Worm (Caenorhabditis elegans) whole organism, L1 larva: ENCODE results near the gene gstk-1.

ENCODE experiments used
- C04F5.9 ChIP-seq: sonication (generic microtip); optimal IDR thresholded peaks from 2 replicates; lab custom pipeline; 2016; ENCODE audit warnings: missing genetic modification characterization, missing compliant biosample characterization
- C34B4.2 ChIP-seq: sonication (generic microtip); optimal IDR thresholded peaks from 2 replicates; lab custom pipeline; 2017; ENCODE audit warnings: mild to moderate bottlenecking, missing genetic modification characterization, missing compliant biosample characterization
- F16B12.6 ChIP-seq: fragments of 150-350 bp; optimal IDR thresholded peaks from 2 replicates; lab custom pipeline; 2014; ENCODE audit warnings: missing biosample characterization, missing genetic modification characterization
- Y116A8C.19 ChIP-seq: sonication (generic microtip); optimal IDR thresholded peaks from 2 replicates; lab custom pipeline; 2016; ENCODE audit warnings: missing compliant biosample characterization, missing genetic modification characterization, borderline replicate concordance
- aha-1 ChIP-seq: fragments of 150-350 bp; optimal IDR thresholded peaks from 2 replicates; lab custom pipeline; 2014; ENCODE audit warnings: missing biosample characterization, missing genetic modification characterization
- alr-1 ChIP-seq: fragments of 200-800 bp; sonication (Bioruptor generic); optimal IDR thresholded peaks from 2 replicates; lab custom pipeline; 2018; ENCODE audit warnings: borderline replicate concordance, mild to moderate bottlenecking, missing genetic modification characterization, missing compliant biosample characterization
- ceh-8 ChIP-seq: fragments of 200-800 bp; sonication (Bioruptor generic); optimal IDR thresholded peaks from 2 replicates; lab custom pipeline; 2018; ENCODE audit warnings: mild to moderate bottlenecking, missing genetic modification characterization, moderate library complexity, missing compliant biosample characterization
- ceh-82 ChIP-seq, 3 experiments: fragments of 150-350 bp in 1 of 3; sonication (generic microtip) in 2 of 3; optimal IDR thresholded peaks; 2 replicates each; lab custom pipeline; 2014 to 2017; ENCODE audit warnings: missing biosample characterization in 3 of 3, missing genetic modification characterization in 3 of 3
- ceh-88 ChIP-seq: fragments of 200-800 bp; sonication (Bioruptor generic); IDR thresholded peaks from 2 replicates; pipeline ENCODE4 v1.3.6; 2022; ENCODE audit warnings: missing genetic modification characterization, missing compliant biosample characterization
- ceh-90 ChIP-seq: sonication (generic microtip); optimal IDR thresholded peaks from 2 replicates; lab custom pipeline; 2016; ENCODE audit warnings: missing genetic modification characterization, missing compliant biosample characterization
- ces-1 ChIP-seq: fragments of 150-350 bp; optimal IDR thresholded peaks from 2 replicates; lab custom pipeline; 2014; ENCODE audit warnings: missing biosample characterization, missing genetic modification reagents, missing genetic modification characterization
- dsc-1 ChIP-seq: sonication (generic microtip); optimal IDR thresholded peaks from 2 replicates; lab custom pipeline; 2016; ENCODE audit warnings: mild to moderate bottlenecking, missing genetic modification characterization, missing compliant biosample characterization
- efl-3 ChIP-seq: fragments of 200-800 bp; sonication (Bioruptor generic); optimal IDR thresholded peaks from 2 replicates; lab custom pipeline; 2018; ENCODE audit warnings: mild to moderate bottlenecking, missing genetic modification characterization, missing compliant biosample characterization
- egl-13 ChIP-seq: sonication (generic microtip); optimal IDR thresholded peaks from 2 replicates; lab custom pipeline; 2016; ENCODE audit warnings: missing genotype, missing genetic modification reagents, missing genetic modification characterization, missing compliant biosample characterization
- egl-27 ChIP-seq, 2 experiments: fragments of 150-350 bp in 1 of 2; sonication (generic microtip); optimal IDR thresholded peaks; 3 replicates each; lab custom pipeline; 2017 to 2018; ENCODE audit warnings: missing biosample characterization in 2 of 2, missing genetic modification characterization in 2 of 2, missing genetic modification reagents in 2 of 2
- elt-2 ChIP-seq: sonication (generic microtip); optimal IDR thresholded peaks from 2 replicates; lab custom pipeline; 2016; ENCODE audit warnings: missing genetic modification characterization, mild to moderate bottlenecking, inconsistent platforms, missing compliant biosample characterization, missing genetic modification reagents
- elt-3 ChIP-seq, 6 experiments: fragments of 150-350 bp in 1 of 6; sonication (generic microtip); optimal IDR thresholded peaks; 2 replicates each; lab custom pipeline; 2017 to 2018; ENCODE audit warnings: missing biosample characterization in 6 of 6, missing genetic modification characterization in 6 of 6, inconsistent platforms in 1 of 6
- ets-5 ChIP-seq: fragments of 200-800 bp; sonication (Bioruptor generic); IDR thresholded peaks from 2 replicates; pipeline ENCODE4 v1.3.6; 2022; ENCODE audit warnings: missing genetic modification characterization, missing compliant biosample characterization
- fkh-10 ChIP-seq: sonication (generic microtip); optimal IDR thresholded peaks from 2 replicates; lab custom pipeline; 2017; ENCODE audit warnings: missing biosample characterization, missing genetic modification reagents, missing genetic modification characterization
- fkh-4 ChIP-seq: sonication (generic microtip); optimal IDR thresholded peaks from 2 replicates; lab custom pipeline; 2016; ENCODE audit warnings: missing compliant biosample characterization, missing genetic modification characterization, borderline replicate concordance
- fkh-8 ChIP-seq: sonication (generic microtip); optimal IDR thresholded peaks from 2 replicates; lab custom pipeline; 2016; ENCODE audit warnings: mild to moderate bottlenecking, missing genetic modification characterization, missing compliant biosample characterization
- fos-1 ChIP-seq: fragments of 150-350 bp; optimal IDR thresholded peaks from 2 replicates; lab custom pipeline; 2014; ENCODE audit warnings: missing biosample characterization, missing genetic modification characterization
- grh-1 ChIP-seq: fragments of 200-800 bp; sonication (Bioruptor generic); IDR thresholded peaks from 2 replicates; pipeline ENCODE4 v1.3.6; 2022; ENCODE audit warnings: missing genetic modification reagents, missing genetic modification characterization, missing compliant biosample characterization
- hlh-4 ChIP-seq: sonication (generic microtip); optimal IDR thresholded peaks from 2 replicates; lab custom pipeline; 2016; ENCODE audit warnings: mild to moderate bottlenecking, missing genetic modification characterization, missing compliant biosample characterization
- irx-1 ChIP-seq: sonication (generic microtip); optimal IDR thresholded peaks from 2 replicates; lab custom pipeline; 2016; ENCODE audit warnings: missing genetic modification characterization, missing compliant biosample characterization
- isw-1 ChIP-seq: fragments of 200-800 bp; sonication (Bioruptor generic); IDR thresholded peaks from 2 replicates; pipeline ENCODE4 v1.3.6; 2022; ENCODE audit warnings: missing genetic modification characterization, missing compliant biosample characterization
- lin-13 ChIP-seq: fragments of 150-350 bp; optimal IDR thresholded peaks from 2 replicates; lab custom pipeline; 2014; ENCODE audit warnings: missing biosample characterization, missing genetic modification reagents, missing genetic modification characterization
- lin-14 ChIP-seq: fragments of 200-800 bp; sonication (Bioruptor generic); optimal IDR thresholded peaks from 2 replicates; lab custom pipeline; 2018; ENCODE audit warnings: mild to moderate bottlenecking, missing genetic modification characterization, moderate library complexity, missing compliant biosample characterization
- lin-35 ChIP-seq, 2 experiments: fragments of 150-350 bp; optimal IDR thresholded peaks; 2 replicates each; lab custom pipeline; 2014; ENCODE audit warnings: missing biosample characterization in 2 of 2, missing genetic modification characterization in 2 of 2, missing genetic modification reagents in 2 of 2
- lir-3 ChIP-seq: sonication (generic microtip); optimal IDR thresholded peaks from 2 replicates; lab custom pipeline; 2016; ENCODE audit warnings: mild to moderate bottlenecking, missing genetic modification characterization, moderate library complexity, missing compliant biosample characterization; ENCODE audit not compliant: poor library complexity
- mdl-1 ChIP-seq, 2 experiments: fragments of 150-350 bp; optimal IDR thresholded peaks; 2 replicates each; lab custom pipeline; 2014 to 2017; ENCODE audit warnings: missing biosample characterization in 2 of 2, missing genetic modification characterization in 2 of 2, inconsistent platforms in 1 of 2
- mef-2 ChIP-seq: fragments of 150-350 bp; optimal IDR thresholded peaks from 2 replicates; lab custom pipeline; 2014; ENCODE audit warnings: missing biosample characterization, missing genetic modification characterization
- mep-1 ChIP-seq: fragments of 150-350 bp; optimal IDR thresholded peaks from 2 replicates; lab custom pipeline; 2014; ENCODE audit warnings: missing biosample characterization, missing genetic modification characterization
- nhr-11 ChIP-seq: fragments of 150-350 bp; optimal IDR thresholded peaks from 2 replicates; lab custom pipeline; 2014; ENCODE audit warnings: missing biosample characterization, missing genetic modification characterization
- nhr-19 ChIP-seq: fragments of 200-800 bp; sonication (Bioruptor generic); conservative IDR thresholded peaks from 2 replicates; pipeline ENCODE4 v1.3.6; 2022; ENCODE audit warnings: missing genetic modification characterization, missing compliant biosample characterization
- nhr-28 ChIP-seq: fragments of 150-350 bp; optimal IDR thresholded peaks from 2 replicates; lab custom pipeline; 2014; ENCODE audit warnings: missing biosample characterization, missing genetic modification characterization
- nhr-77 ChIP-seq: fragments of 150-350 bp; optimal IDR thresholded peaks from 2 replicates; lab custom pipeline; 2014; ENCODE audit warnings: missing biosample characterization, missing genetic modification characterization
- nhr-84 ChIP-seq: sonication (generic microtip); optimal IDR thresholded peaks from 2 replicates; lab custom pipeline; 2017; ENCODE audit warnings: missing biosample characterization, missing genetic modification characterization
- nhr-90 ChIP-seq: sonication (generic microtip); optimal IDR thresholded peaks from 2 replicates; lab custom pipeline; 2016; ENCODE audit warnings: mild to moderate bottlenecking, missing genetic modification characterization, missing compliant biosample characterization; ENCODE audit not compliant: poor library complexity
- pag-3 ChIP-seq: sonication (generic microtip); optimal IDR thresholded peaks from 2 replicates; lab custom pipeline; 2017; ENCODE audit warnings: missing genetic modification characterization, mild to moderate bottlenecking, missing compliant biosample characterization, antibody characterized with exemption, borderline replicate concordance; ENCODE audit not compliant: insufficient read depth
- pax-3 ChIP-seq: fragments of 200-800 bp; sonication (Bioruptor generic); optimal IDR thresholded peaks from 2 replicates; lab custom pipeline; 2018; ENCODE audit warnings: mild to moderate bottlenecking, missing genetic modification characterization, moderate library complexity, missing compliant biosample characterization
- rnt-1 ChIP-seq: sonication (generic microtip); optimal IDR thresholded peaks from 2 replicates; lab custom pipeline; 2016; ENCODE audit warnings: mild to moderate bottlenecking, missing genetic modification characterization, moderate library complexity, missing compliant biosample characterization
- snpc-4 ChIP-seq: fragments of 150-350 bp; optimal IDR thresholded peaks from 2 replicates; lab custom pipeline; 2014; ENCODE audit warnings: missing biosample characterization, missing genetic modification characterization
- snu-23 ChIP-seq: sonication (generic microtip); optimal IDR thresholded peaks from 2 replicates; lab custom pipeline; 2016; ENCODE audit warnings: missing genetic modification characterization, missing compliant biosample characterization
- sup-37 ChIP-seq: fragments of 200-800 bp; sonication (Bioruptor generic); optimal IDR thresholded peaks from 2 replicates; lab custom pipeline; 2018; ENCODE audit warnings: mild to moderate bottlenecking, missing genetic modification characterization, missing compliant biosample characterization
- tbx-2 ChIP-seq: sonication (generic microtip); optimal IDR thresholded peaks from 2 replicates; lab custom pipeline; 2016; ENCODE audit warnings: missing genetic modification characterization, missing compliant biosample characterization
- unc-130 ChIP-seq: fragments of 150-350 bp; optimal IDR thresholded peaks from 2 replicates; lab custom pipeline; 2017; ENCODE audit warnings: missing biosample characterization, missing genetic modification characterization, inconsistent platforms
- unc-30 ChIP-seq: sonication (generic microtip); optimal IDR thresholded peaks from 2 replicates; lab custom pipeline; 2017; ENCODE audit warnings: missing biosample characterization, missing genetic modification characterization
- unc-62 ChIP-seq: fragments of 150-350 bp; optimal IDR thresholded peaks from 2 replicates; lab custom pipeline; 2014; ENCODE audit warnings: missing biosample characterization, missing genetic modification reagents, missing genetic modification characterization
- vab-15 ChIP-seq: sonication (generic microtip); optimal IDR thresholded peaks from 2 replicates; lab custom pipeline; 2017; ENCODE audit warnings: missing genotype, mild to moderate bottlenecking, missing genetic modification characterization, missing compliant biosample characterization
- zag-1 ChIP-seq: fragments of 150-350 bp; optimal IDR thresholded peaks from 2 replicates; lab custom pipeline; 2014; ENCODE audit warnings: missing biosample characterization, missing genetic modification characterization
- zip-4 ChIP-seq: fragments of 200-800 bp; sonication (Bioruptor generic); optimal IDR thresholded peaks from 2 replicates; lab custom pipeline; 2018; ENCODE audit warnings: mild to moderate bottlenecking, missing genetic modification characterization, moderate library complexity, missing compliant biosample characterization
- ztf-11 ChIP-seq, 2 experiments: sonication (generic microtip); optimal IDR thresholded peaks; 2 replicates each; lab custom pipeline; 2016 to 2017; ENCODE audit warnings: missing genetic modification characterization in 2 of 2, missing biosample characterization in 1 of 2, missing compliant biosample characterization in 1 of 2

gstk-1 gene

DNA sequence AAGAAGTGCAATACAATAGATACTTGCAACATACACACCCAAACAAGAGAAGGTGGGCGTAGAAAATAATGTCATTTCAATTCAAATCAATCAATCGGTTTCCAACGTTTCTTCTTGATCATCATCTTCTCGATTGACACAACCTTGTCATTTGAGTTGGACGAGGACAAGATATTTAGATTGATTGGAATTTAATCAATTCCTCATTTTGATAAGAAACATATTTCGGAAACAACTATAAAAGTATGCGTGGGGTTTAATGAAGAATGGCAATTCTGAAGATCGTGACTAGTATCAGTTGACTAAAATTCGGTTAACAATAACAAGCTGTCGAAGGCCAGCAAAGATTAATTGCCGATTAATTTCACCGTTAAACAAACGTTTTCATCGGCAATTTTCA, 35.9 kb upstream of the gstk-1 start:
- no peak for TF ChIP-seq ets-5 (GFP tag; lab: Robert Waterston, UW)
- TF ChIP-seq unc-30 (tag; lab: Kevin White, UChicago): no peak
- no peak for TF ChIP-seq C04F5.9
- no peak for TF ChIP-seq unc-62 (GFP tag; lab: Kevin White, UChicago)
- TF ChIP-seq vab-15 (tag; lab: Kevin White, UChicago): peak; percentile 37
- TF ChIP-seq snpc-4 (tag; lab: Kevin White, UChicago): no peak
- TF ChIP-seq lin-13: no peak
- TF ChIP-seq egl-27 (tag; optimal IDR thresholded peaks at IDR 0.05; lab: Kevin White, UChicago): no peak
- TF ChIP-seq elt-2 (tag; lab: Kevin White, UChicago): no peak
- TF ChIP-seq mep-1 (tag; lab: Kevin White, UChicago): peak; percentile 39
- TF ChIP-seq lin-35 (GFP tag; optimal IDR thresholded peaks at IDR 0.05; lab: Kevin White, UChicago): peak in 1 of 2 experiments; percentile 29
- no peak for TF ChIP-seq fkh-10 (GFP tag; lab: Kevin White, UChicago)
- TF ChIP-seq nhr-77 (tag; lab: Kevin White, UChicago): no peak
- TF ChIP-seq hlh-4 (tag; lab: Kevin White, UChicago): no peak
- no peak for TF ChIP-seq zag-1
- peak; percentile 51 for TF ChIP-seq unc-130
- TF ChIP-seq nhr-11 (tag; lab: Kevin White, UChicago): no peak
- TF ChIP-seq nhr-28 (tag; lab: Kevin White, UChicago): no peak
- peak in 5 of 6 experiments; percentile 41 to 89 (median 65) for TF ChIP-seq elt-3 (tag; optimal IDR thresholded peaks at IDR 0.05; lab: Kevin White, UChicago)
- no peak for TF ChIP-seq fos-1 (tag; lab: Kevin White, UChicago)
- no peak for TF ChIP-seq ces-1 (GFP tag; lab: Kevin White, UChicago)
- no peak for TF ChIP-seq egl-13 (tag; lab: Kevin White, UChicago)
- no peak for TF ChIP-seq dsc-1 (tag; lab: Kevin White, UChicago)
- TF ChIP-seq F16B12.6: no peak
- no peak for TF ChIP-seq nhr-90
- no peak for TF ChIP-seq pax-3 (tag; lab: Kevin White, UChicago)
- no peak for TF ChIP-seq sup-37 (GFP tag; lab: Kevin White, UChicago)
- TF ChIP-seq nhr-84 (tag; lab: Kevin White, UChicago): no peak
- TF ChIP-seq ceh-82 (tag; optimal IDR thresholded peaks at IDR 0.05; lab: Kevin White, UChicago): no peak
- TF ChIP-seq zip-4 (GFP tag; lab: Kevin White, UChicago): no peak
- no peak for TF ChIP-seq nhr-19 (GFP tag; lab: Robert Waterston, UW)
- TF ChIP-seq aha-1 (tag; lab: Kevin White, UChicago): no peak
- TF ChIP-seq ceh-88 (GFP tag; lab: Robert Waterston, UW): no peak
- no peak for TF ChIP-seq grh-1 (GFP tag; lab: Robert Waterston, UW)
- TF ChIP-seq ceh-8 (GFP tag; lab: Kevin White, UChicago): no peak
- peak; percentile 10 for TF ChIP-seq tbx-2 (tag; lab: Kevin White, UChicago)
- TF ChIP-seq rnt-1 (tag; lab: Kevin White, UChicago): no peak
- TF ChIP-seq isw-1: no peak
- no peak for TF ChIP-seq pag-3 (tag; lab: Kevin White, UChicago)
- TF ChIP-seq ceh-90 (tag; lab: Kevin White, UChicago): no peak
- TF ChIP-seq C34B4.2 (tag; lab: Kevin White, UChicago): no peak
- TF ChIP-seq mdl-1 (tag; optimal IDR thresholded peaks at IDR 0.05; lab: Kevin White, UChicago): no peak
- no peak for TF ChIP-seq Y116A8C.19
- TF ChIP-seq mef-2 (tag; lab: Kevin White, UChicago): no peak
- TF ChIP-seq efl-3 (GFP tag; lab: Kevin White, UChicago): no peak
- no peak for TF ChIP-seq irx-1 (tag; lab: Kevin White, UChicago)
- TF ChIP-seq lir-3 (tag; lab: Kevin White, UChicago): no peak
- peak; percentile 47 for TF ChIP-seq snu-23 (GFP tag; lab: Kevin White, UChicago)
- no peak for TF ChIP-seq ztf-11 (tag; optimal IDR thresholded peaks at IDR 0.05; lab: Kevin White, UChicago)
- TF ChIP-seq fkh-8: no peak
- TF ChIP-seq lin-14 (GFP tag; lab: Kevin White, UChicago): peak; percentile 56
- no peak for TF ChIP-seq alr-1
- peak; percentile 6 for TF ChIP-seq fkh-4 (tag; lab: Kevin White, UChicago)
